Worm (Caenorhabditis elegans) whole organism, L2 larva: ENCODE results near the gene spin-3.

ENCODE experiments used
- R02D3.7 ChIP-seq: fragments of 150-350 bp; optimal IDR thresholded peaks from 2 replicates; lab custom pipeline; 2014; ENCODE audit warnings: missing biosample characterization, missing genetic modification characterization
- ama-1 ChIP-seq: fragments of 150-350 bp; optimal IDR thresholded peaks from 2 replicates; lab custom pipeline; 2018; ENCODE audit warnings: inconsistent platforms
- egl-27 ChIP-seq: sonication (generic microtip); optimal IDR thresholded peaks from 3 replicates; lab custom pipeline; 2017; ENCODE audit warnings: missing biosample characterization, missing genetic modification reagents, missing genetic modification characterization
- lin-39 ChIP-seq: fragments of 150-350 bp; optimal IDR thresholded peaks from 2 replicates; lab custom pipeline; 2014; ENCODE audit warnings: missing biosample characterization, missing genetic modification reagents, missing genetic modification characterization
- lsy-2 ChIP-seq, 2 experiments: fragments of 150-350 bp in 1 of 2; sonication (generic microtip) in 1 of 2; optimal IDR thresholded peaks; 2 replicates each; lab custom pipeline; 2014 to 2017; ENCODE audit warnings: missing biosample characterization in 2 of 2, missing genetic modification characterization in 2 of 2
- nhr-11 ChIP-seq: fragments of 150-350 bp; optimal IDR thresholded peaks from 2 replicates; lab custom pipeline; 2014; ENCODE audit warnings: missing biosample characterization, missing genetic modification characterization
- unc-39 ChIP-seq: fragments of 150-350 bp; optimal IDR thresholded peaks from 2 replicates; lab custom pipeline; 2014; ENCODE audit warnings: missing biosample characterization, missing genetic modification characterization

DNA sequence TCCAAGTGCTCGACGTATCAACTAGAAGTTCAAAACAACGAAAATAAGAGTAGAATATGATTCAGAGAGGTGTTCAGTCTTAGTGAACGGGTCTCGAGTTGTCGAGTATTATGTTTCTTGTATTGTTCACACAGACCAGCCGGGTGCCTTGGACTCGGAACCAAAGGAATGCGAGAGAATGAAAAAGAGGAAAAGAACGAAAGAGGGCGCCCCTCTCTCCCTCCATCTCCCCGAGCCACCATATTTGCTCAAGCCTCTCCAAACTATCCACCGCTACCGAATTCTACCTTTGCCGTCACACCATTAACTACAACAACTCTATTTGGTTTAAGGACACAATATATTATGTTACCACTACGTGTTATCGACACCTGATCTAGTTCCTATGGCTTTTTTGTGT is 31.7 kb downstream of the spin-3 start:
- no peak for TF ChIP-seq lin-39 (tag; lab: Kevin White, UChicago)
- TF ChIP-seq lsy-2 (tag; optimal IDR thresholded peaks at IDR 0.05; lab: Kevin White, UChicago), result no peak
- no peak for TF ChIP-seq nhr-11
- TF ChIP-seq R02D3.7 (tag; lab: Kevin White, UChicago), result no peak
- no peak for TF ChIP-seq ama-1 (lab: Kevin White, UChicago)
- TF ChIP-seq unc-39 (tag; lab: Kevin White, UChicago), result no peak
- TF ChIP-seq egl-27 (tag; lab: Kevin White, UChicago), result no peak
